Fruit fly (Drosophila melanogaster): ENCODE results near the gene Ugt35B1.
A peak's percentile ranks its signal among the peaks of the same experiment; 100 is the strongest.

The Ugt35B1 gene

dm6 chr3R:11214449-11214950 lies 44.5 kb upstream of the Ugt35B1 start, which contains the start of gene ZnT86D (continued):
- TF ChIP-seq Atf6 (GFP tag; IDR thresholded peaks at IDR 0.05) = no peak; the same call in 1 of the 2 replicates
- TF ChIP-seq CG10654 (GFP tag; optimal IDR thresholded peaks at IDR 0.05) = peak; percentile 39
- no peak for TF ChIP-seq ash1 (GFP tag; optimal IDR thresholded peaks at IDR 0.05)
- TF ChIP-seq CG6689 (GFP tag; IDR thresholded peaks at IDR 0.05) = peak; percentile 75
- no peak for TF ChIP-seq fru (optimal IDR thresholded peaks at IDR 0.05)
- peak; percentile 11 for TF ChIP-seq CG13624 (GFP tag; optimal IDR thresholded peaks at IDR 0.05)
- TF ChIP-seq CG15696 (tag; optimal IDR thresholded peaks at IDR 0.05) = peak; percentile 55
- no peak for TF ChIP-seq pan (optimal IDR thresholded peaks at IDR 0.05)
- no peak for TF ChIP-seq pan (GFP tag; optimal IDR thresholded peaks at IDR 0.05 in 1 of 2, IDR thresholded peaks at IDR 0.05 in 1 of 2)
- TF ChIP-seq CG34376 (GFP tag; optimal IDR thresholded peaks at IDR 0.05) = peak; percentile 67
- no peak for TF ChIP-seq Six4 (GFP tag; optimal IDR thresholded peaks at IDR 0.05)
- peak; percentile 58 for TF ChIP-seq stwl (tag; optimal IDR thresholded peaks at IDR 0.05)
- peak; percentile 54 for TF ChIP-seq CG10267 (tag; optimal IDR thresholded peaks at IDR 0.05)
- peak; percentile 72 for TF ChIP-seq Dek (tag; optimal IDR thresholded peaks at IDR 0.05)
- peak; percentile 94 for TF ChIP-seq CG17385 (GFP tag; optimal IDR thresholded peaks at IDR 0.05)
- no peak for TF ChIP-seq CG12942 (GFP tag; optimal IDR thresholded peaks at IDR 0.05)
- no peak for TF ChIP-seq zf30C (GFP tag; optimal IDR thresholded peaks at IDR 0.05)
- TF ChIP-seq klu (GFP tag; IDR thresholded peaks at IDR 0.05) = peak; percentile 57; the same call in 1 of the 2 replicates
- TF ChIP-seq Atf-2 (GFP tag; optimal IDR thresholded peaks at IDR 0.05) = peak; percentile 5
- TF ChIP-seq CG4707 (GFP tag; optimal IDR thresholded peaks at IDR 0.05) = no peak
- TF ChIP-seq Poxn (GFP tag; IDR thresholded peaks at IDR 0.05) = no peak
- TF ChIP-seq HHEX (GFP tag; optimal IDR thresholded peaks at IDR 0.05) = peak; percentile 33
- TF ChIP-seq CG31441 (GFP tag; IDR thresholded peaks at IDR 0.05) = peak; percentile 72
- TF ChIP-seq CG4282 (GFP tag; optimal IDR thresholded peaks at IDR 0.05) = no peak
- peak; percentile 42 for TF ChIP-seq Mad (GFP tag; optimal IDR thresholded peaks at IDR 0.05)
- peak; percentile 35; the same call in 1 of the 2 replicates for TF ChIP-seq sisA (GFP tag; IDR thresholded peaks at IDR 0.05)
- TF ChIP-seq CG31365 (tag; optimal IDR thresholded peaks at IDR 0.05) = no peak
- TF ChIP-seq CG15601 (tag; optimal IDR thresholded peaks at IDR 0.05) = peak; percentile 66
- peak; percentile 80 for TF ChIP-seq sug (tag; optimal IDR thresholded peaks at IDR 0.05)
- TF ChIP-seq ato (GFP tag; IDR thresholded peaks at IDR 0.05; ENCODE audit: partially characterized antibody) = no peak
- TF ChIP-seq emc (GFP tag; optimal IDR thresholded peaks at IDR 0.05) = peak; percentile 59
- peak; percentile 26 for TF ChIP-seq gcm (GFP tag; optimal IDR thresholded peaks at IDR 0.05)
- TF ChIP-seq BEAF-32 (GFP tag; optimal IDR thresholded peaks at IDR 0.05) = peak; percentile 44
- peak; percentile 48 to 49 for TF ChIP-seq Pdp1 (GFP tag; optimal IDR thresholded peaks at IDR 0.05)
- no peak for TF ChIP-seq CG43689 (GFP tag; IDR thresholded peaks at IDR 0.05)
- no peak for TF ChIP-seq tup (GFP tag; optimal IDR thresholded peaks at IDR 0.05)
- TF ChIP-seq CG31388 (GFP tag; optimal IDR thresholded peaks at IDR 0.05) = no peak
- peak; percentile 5 for TF ChIP-seq CG6254 (GFP tag; optimal IDR thresholded peaks at IDR 0.05)
- TF ChIP-seq ftz-f1 (GFP tag; optimal IDR thresholded peaks at IDR 0.05) = no peak
- TF ChIP-seq ci (GFP tag; IDR thresholded peaks at IDR 0.05) = 0 out of 3 replicates have a peak, but pooled peaks have one; percentile 55
- TF ChIP-seq CG2199 (GFP tag; IDR thresholded peaks at IDR 0.05) = no peak
- TF ChIP-seq zen2 (GFP tag; IDR thresholded peaks at IDR 0.05; ENCODE audit: partially characterized antibody) = no peak
- no peak for TF ChIP-seq grn (GFP tag; optimal IDR thresholded peaks at IDR 0.05)
- no peak for TF ChIP-seq Hey (tag; optimal IDR thresholded peaks at IDR 0.05)
- TF ChIP-seq CG3407 (GFP tag; optimal IDR thresholded peaks at IDR 0.05) = no peak
- no peak for TF ChIP-seq CG6654 (GFP tag; optimal IDR thresholded peaks at IDR 0.05)
- peak; percentile 59 for TF ChIP-seq CG30403 (GFP tag; optimal IDR thresholded peaks at IDR 0.05)
- peak; percentile 13 for TF ChIP-seq Side (GFP tag; optimal IDR thresholded peaks at IDR 0.05)
- TF ChIP-seq Rfx (GFP tag; IDR thresholded peaks at IDR 0.05) = peak; percentile 61
- no peak for TF ChIP-seq CG6791 (GFP tag; IDR thresholded peaks at IDR 0.05; ENCODE audit: partially characterized antibody)
- no peak for TF ChIP-seq CG10431 (GFP tag; optimal IDR thresholded peaks at IDR 0.05)
